Fruit fly (Drosophila melanogaster) whole organism, embryonic: ENCODE data around the gene CLS.

Experiments used
- Aef1 ChIP-seq: fragments of 200-800 bp; sonication (Bioruptor generic); IDR thresholded peaks from 3 replicates; pipeline ENCODE4 v1.3.6; 2022; ENCODE audit warnings: missing biosample characterization, missing genetic modification characterization
- CG10267 ChIP-seq: fragments of 200-800 bp; sonication (Bioruptor generic); optimal IDR thresholded peaks from 2 replicates; lab custom pipeline; 2018; ENCODE audit warnings: missing biosample characterization, mild to moderate bottlenecking, missing genetic modification characterization, moderate library complexity
- CG10366 ChIP-seq: fragments of 200-800 bp; sonication (Bioruptor generic); IDR thresholded peaks from 2 replicates; pipeline ENCODE4 v1.3.6; 2022; ENCODE audit warnings: missing biosample characterization, missing genetic modification characterization
- CG10654 ChIP-seq: fragments of 200-800 bp; sonication (Bioruptor generic); optimal IDR thresholded peaks from 2 replicates; lab custom pipeline; 2016; ENCODE audit warnings: missing biosample characterization, missing genetic modification characterization
- CG13775 ChIP-seq: fragments of 200-800 bp; sonication (Bioruptor generic); optimal IDR thresholded peaks from 3 replicates; lab custom pipeline; 2017; ENCODE audit warnings: missing biosample characterization, mild to moderate bottlenecking, missing genetic modification characterization
- CG15479 ChIP-seq: fragments of 200-800 bp; sonication (Bioruptor generic); optimal IDR thresholded peaks from 3 replicates; lab custom pipeline; 2019; ENCODE audit warnings: missing biosample characterization, mild to moderate bottlenecking, missing genetic modification characterization, moderate library complexity
- CG1602 ChIP-seq: fragments of 200-800 bp; sonication (Bioruptor generic); optimal IDR thresholded peaks from 3 replicates; lab custom pipeline; 2016; ENCODE audit warnings: missing biosample characterization, missing genetic modification characterization
- CG17186 ChIP-seq: fragments of 200-800 bp; sonication (Bioruptor generic); optimal IDR thresholded peaks from 3 replicates; lab custom pipeline; 2017; ENCODE audit warnings: missing biosample characterization, missing genetic modification reagents, missing genetic modification characterization
- CG17328 ChIP-seq: fragments of 200-800 bp; sonication (Bioruptor generic); IDR thresholded peaks from 2 replicates; pipeline ENCODE4 v1.3.6; 2022; ENCODE audit warnings: missing biosample characterization, missing genetic modification characterization
- CG17829 ChIP-seq: fragments of 200-800 bp; optimal IDR thresholded peaks from 2 replicates; lab custom pipeline; 2019; ENCODE audit warnings: missing biosample characterization, mild to moderate bottlenecking, missing genetic modification characterization, moderate library complexity
- CG30403 ChIP-seq: fragments of 200-800 bp; sonication (Bioruptor generic); optimal IDR thresholded peaks from 3 replicates; lab custom pipeline; 2016; ENCODE audit warnings: missing biosample characterization, missing genetic modification characterization
- CG31441 ChIP-seq: fragments of 200-800 bp; sonication (Bioruptor generic); IDR thresholded peaks from 2 replicates; pipeline ENCODE4 v1.3.6; 2022; ENCODE audit warnings: missing biosample characterization, missing genetic modification characterization
- CG33557 ChIP-seq: fragments of 200-800 bp; sonication (Bioruptor generic); optimal IDR thresholded peaks from 2 replicates; lab custom pipeline; 2019; ENCODE audit warnings: missing biosample characterization, mild to moderate bottlenecking, missing genetic modification characterization, moderate library complexity
- CG6272 ChIP-seq: fragments of 200-800 bp; sonication (Bioruptor generic); IDR thresholded peaks from 2 replicates; pipeline ENCODE4 v1.3.6; 2022; ENCODE audit warnings: missing biosample characterization, missing genetic modification characterization
- CG7357 ChIP-seq: fragments of 200-800 bp; sonication (Bioruptor generic); IDR thresholded peaks from 3 replicates; pipeline ENCODE4 v1.3.6; 2022; ENCODE audit warnings: missing biosample characterization, missing genetic modification characterization
- CG7556 ChIP-seq: fragments of 200-800 bp; sonication (Bioruptor generic); optimal IDR thresholded peaks from 2 replicates; lab custom pipeline; 2017; ENCODE audit warnings: missing biosample characterization, mild to moderate bottlenecking, missing genetic modification characterization
- D ChIP-seq, 2 experiments: fragments of 200-800 bp in 1 of 2; fragments of >200 bp in 1 of 2; sonication (Bioruptor generic) in 1 of 2; optimal IDR thresholded peaks; 2 replicates in 1 of 2; 3 replicates in 1 of 2; lab custom pipeline; 2017; ENCODE audit warnings: mild to moderate bottlenecking in 1 of 2, missing biosample characterization in 1 of 2, missing genetic modification characterization in 1 of 2, missing genetic modification reagents in 1 of 2
- D19B ChIP-seq: fragments of 200-800 bp; sonication (Bioruptor generic); optimal IDR thresholded peaks from 2 replicates; lab custom pipeline; 2017; ENCODE audit warnings: missing biosample characterization, mild to moderate bottlenecking, missing genetic modification characterization
- Deaf1 ChIP-seq: fragments of 200-800 bp; optimal IDR thresholded peaks from 3 replicates; lab custom pipeline; 2019; ENCODE audit warnings: missing biosample characterization, mild to moderate bottlenecking, missing genetic modification characterization, moderate library complexity
- Drgx ChIP-seq: fragments of 200-800 bp; sonication (Bioruptor generic); IDR thresholded peaks from 2 replicates; pipeline ENCODE4 v1.3.6; 2022; ENCODE audit warnings: missing biosample characterization, missing genetic modification characterization
- Hand ChIP-seq: fragments of 200-800 bp; sonication (Bioruptor generic); optimal IDR thresholded peaks from 2 replicates; lab custom pipeline; 2017; ENCODE audit warnings: mild to moderate bottlenecking, missing biosample characterization, missing genetic modification reagents, missing genetic modification characterization
- Hey ChIP-seq: fragments of 200-800 bp; sonication (Bioruptor generic); optimal IDR thresholded peaks from 3 replicates; lab custom pipeline; 2018; ENCODE audit warnings: missing biosample characterization, mild to moderate bottlenecking, missing genetic modification characterization
- Jarid2 ChIP-seq: fragments of 200-800 bp; sonication (Bioruptor generic); optimal IDR thresholded peaks from 3 replicates; lab custom pipeline; 2017; ENCODE audit warnings: mild to moderate bottlenecking, missing biosample characterization, missing genetic modification reagents, missing genetic modification characterization
- Med ChIP-seq: fragments of 200-800 bp; sonication (Bioruptor generic); peaks from one replicate; lab custom pipeline; 2016; ENCODE audit warnings: missing biosample characterization, missing genetic modification characterization, mild to moderate bottlenecking, inconsistent platforms, moderate library complexity
- Oli ChIP-seq: fragments of 200-800 bp; sonication (Bioruptor generic); optimal IDR thresholded peaks from 2 replicates; lab custom pipeline; 2018; ENCODE audit warnings: missing biosample characterization, mild to moderate bottlenecking, missing genetic modification characterization, moderate library complexity
- Pdp1 ChIP-seq, 2 experiments: fragments of 200-800 bp; sonication (Bioruptor generic); optimal IDR thresholded peaks; 3 replicates each; lab custom pipeline; 2016; ENCODE audit warnings: missing biosample characterization in 2 of 2, missing genetic modification characterization in 2 of 2, mild to moderate bottlenecking in 1 of 2, moderate library complexity in 1 of 2
- Sox100B ChIP-seq: fragments of 200-800 bp; sonication (Bioruptor generic); optimal IDR thresholded peaks from 3 replicates; lab custom pipeline; 2018; ENCODE audit warnings: missing biosample characterization, mild to moderate bottlenecking, missing genetic modification characterization
- Ssrp ChIP-seq: fragments of 200-800 bp; sonication (Bioruptor generic); optimal IDR thresholded peaks from 2 replicates; lab custom pipeline; 2018; ENCODE audit warnings: missing biosample characterization, mild to moderate bottlenecking, missing genetic modification characterization, moderate library complexity
- Usf ChIP-seq: fragments of 200-800 bp; sonication (Bioruptor generic); optimal IDR thresholded peaks from 2 replicates; lab custom pipeline; 2017; ENCODE audit warnings: missing genotype, missing biosample characterization, missing genetic modification characterization
- Vsx1 ChIP-seq: fragments of 200-800 bp; sonication (Bioruptor generic); optimal IDR thresholded peaks from 2 replicates; lab custom pipeline; 2017; ENCODE audit warnings: missing biosample characterization, mild to moderate bottlenecking, missing genetic modification characterization, missing genetic modification reagents
- Xrp1 ChIP-seq: fragments of 200-800 bp; sonication (Bioruptor generic); IDR thresholded peaks from 2 replicates; pipeline ENCODE4 v1.3.6; 2022; ENCODE audit warnings: missing biosample characterization, missing genetic modification characterization
- crol ChIP-seq: fragments of 200-800 bp; sonication (Bioruptor generic); IDR thresholded peaks from 2 replicates; pipeline ENCODE4 v1.3.6; 2022; ENCODE audit warnings: missing biosample characterization, missing genetic modification characterization
- dysf ChIP-seq: fragments of 200-800 bp; sonication (Bioruptor generic); IDR thresholded peaks from 3 replicates; pipeline ENCODE4 v1.3.6; 2022; ENCODE audit warnings: missing biosample characterization, missing genetic modification characterization
- ewg ChIP-seq: fragments of 200-800 bp; sonication (Bioruptor generic); optimal IDR thresholded peaks from 3 replicates; lab custom pipeline; 2017; ENCODE audit warnings: mild to moderate bottlenecking, missing biosample characterization, missing genetic modification reagents, missing genetic modification characterization
- gsb-n ChIP-seq: fragments of 200-800 bp; sonication (Bioruptor generic); optimal IDR thresholded peaks from 3 replicates; lab custom pipeline; 2018; ENCODE audit warnings: missing biosample characterization, mild to moderate bottlenecking, missing genetic modification characterization
- hb ChIP-seq: fragments of 200-800 bp; sonication (Bioruptor generic); IDR thresholded peaks from 3 replicates; pipeline ENCODE4 v1.3.6; 2022; ENCODE audit warnings: missing biosample characterization, missing genetic modification characterization; ENCODE audit not compliant: partially characterized antibody
- kah ChIP-seq: fragments of 200-800 bp; sonication (Bioruptor generic); optimal IDR thresholded peaks from 2 replicates; lab custom pipeline; 2018; ENCODE audit warnings: missing biosample characterization, mild to moderate bottlenecking, missing genetic modification characterization
- mam ChIP-seq: fragments of 200-800 bp; sonication (Bioruptor generic); optimal IDR thresholded peaks from 3 replicates; lab custom pipeline; 2016; ENCODE audit warnings: missing biosample characterization, missing genetic modification characterization
- onecut ChIP-seq: fragments of 200-800 bp; sonication (Bioruptor generic); IDR thresholded peaks from 2 replicates; pipeline ENCODE4 v1.3.6; 2022; ENCODE audit warnings: missing biosample characterization, missing genetic modification characterization
- pnt ChIP-seq: fragments of 200-800 bp; sonication (Bioruptor generic); optimal IDR thresholded peaks from 3 replicates; lab custom pipeline; 2016; ENCODE audit warnings: missing biosample characterization, missing genetic modification characterization
- pros ChIP-seq: fragments of 200-800 bp; sonication (Bioruptor generic); optimal IDR thresholded peaks from 3 replicates; lab custom pipeline; 2019; ENCODE audit warnings: missing biosample characterization, mild to moderate bottlenecking, missing genetic modification characterization, moderate library complexity
- repo ChIP-seq: fragments of 200-800 bp; sonication (Bioruptor generic); optimal IDR thresholded peaks from 2 replicates; lab custom pipeline; 2016; ENCODE audit warnings: missing biosample characterization, missing genetic modification characterization
- rib ChIP-seq: fragments of 200-800 bp; sonication (Bioruptor generic); IDR thresholded peaks from 2 replicates; pipeline ENCODE4 v1.3.6; 2022; ENCODE audit warnings: missing biosample characterization, missing genetic modification characterization
- slou ChIP-seq: fragments of 200-800 bp; sonication (Bioruptor generic); optimal IDR thresholded peaks from 3 replicates; lab custom pipeline; 2016; ENCODE audit warnings: missing biosample characterization, missing genetic modification characterization
- sob ChIP-seq: fragments of 200-800 bp; sonication (Bioruptor generic); IDR thresholded peaks from 2 replicates; pipeline ENCODE4 v1.3.6; 2022; ENCODE audit warnings: missing biosample characterization, missing genetic modification characterization
- tna ChIP-seq: fragments of 200-800 bp; sonication (Bioruptor generic); IDR thresholded peaks from 2 replicates; pipeline ENCODE4 v1.3.6; 2022; ENCODE audit warnings: missing biosample characterization, missing genetic modification characterization; ENCODE audit not compliant: partially characterized antibody
- tup ChIP-seq: fragments of 200-800 bp; sonication (Bioruptor generic); optimal IDR thresholded peaks from 2 replicates; lab custom pipeline; 2016; ENCODE audit warnings: missing biosample characterization, mild to moderate bottlenecking, missing genetic modification characterization, moderate library complexity
- wdn ChIP-seq: fragments of 200-800 bp; sonication (Bioruptor generic); IDR thresholded peaks from 2 replicates; pipeline ENCODE4 v1.3.6; 2022; ENCODE audit warnings: missing biosample characterization, missing genetic modification characterization

Gene CLS

dm6 chr3R:25637294-25638174, 49.6 kb downstream of the CLS start, which contains the start of gene jigr1 (continued):
- TF ChIP-seq dysf (GFP tag; lab: Robert Waterston, UW) (peak; percentile 8; the same call in 1 of the 3 replicates), tna (GFP tag; lab: Robert Waterston, UW) (no peak), CG17186 (no peak), pnt (GFP tag; lab: Kevin White, UChicago) (peak; percentile 5), CG10654 (no peak), D (optimal IDR thresholded peaks at IDR 0.05; lab: Kevin White, UChicago) (no peak), D (GFP tag; optimal IDR thresholded peaks at IDR 0.05; lab: Kevin White, UChicago) (peak; percentile 48), CG13775 (peak; percentile 60), Sox100B (GFP tag; lab: Kevin White, UChicago) (peak; percentile 1), Vsx1 (GFP tag; lab: Kevin White, UChicago) (no peak), Drgx (GFP tag; lab: Robert Waterston, UW) (no peak), CG15479 (GFP tag; lab: Kevin White, UChicago) (peak; percentile 67), CG33557 (GFP tag; lab: Kevin White, UChicago) (peak; percentile 63), onecut (0 out of 2 replicates have a peak, but pooled peaks have one; percentile 17), CG17328 (GFP tag; lab: Robert Waterston, UW) (peak; percentile 49; the same call in 1 of the 2 replicates), CG7556 (GFP tag; lab: Kevin White, UChicago) (peak; percentile 46), Pdp1 (GFP tag; optimal IDR thresholded peaks at IDR 0.05; lab: Kevin White, UChicago) (peak; percentile 15 to 17), Med (GFP tag; lab: Kevin White, UChicago) (peak; percentile 69), crol (GFP tag; lab: Robert Waterston, UW) (no peak), CG6272 (GFP tag; lab: Robert Waterston, UW) (no peak), Oli (tag; lab: Kevin White, UChicago) (peak; percentile 42), tup (no peak), CG1602 (GFP tag; lab: Kevin White, UChicago) (peak; percentile 47), D19B (GFP tag; lab: Kevin White, UChicago) (peak; percentile 91), CG30403 (GFP tag; lab: Kevin White, UChicago) (peak; percentile 24), ewg (GFP tag; lab: Kevin White, UChicago) (peak; percentile 1), pros (peak; percentile 97), CG7357 (GFP tag; lab: Robert Waterston, UW) (no peak), sob (0 out of 2 replicates have a peak, but pooled peaks have one; percentile 30), CG10366 (GFP tag; lab: Robert Waterston, UW) (no peak), Jarid2 (peak; percentile 34), Hey (tag; lab: Kevin White, UChicago) (no peak), mam (GFP tag; lab: Kevin White, UChicago) (no peak), rib (GFP tag; lab: Robert Waterston, UW) (no peak), Aef1 (GFP tag; lab: Robert Waterston, UW) (no peak), kah (GFP tag; lab: Kevin White, UChicago) (no peak), slou (no peak), Xrp1 (GFP tag; lab: Robert Waterston, UW) (peak; percentile 78), CG17829 (tag; lab: Kevin White, UChicago) (peak; percentile 83), hb (GFP tag; lab: Robert Waterston, UW) (no peak), Deaf1 (peak; percentile 0), CG10267 (tag; lab: Kevin White, UChicago) (peak; percentile 78), repo (GFP tag; lab: Kevin White, UChicago) (no peak), wdn (GFP tag; lab: Robert Waterston, UW) (no peak), Ssrp (tag; lab: Kevin White, UChicago) (peak; percentile 22), Hand (GFP tag; lab: Kevin White, UChicago) (no peak), gsb-n (peak; percentile 33), CG31441 (GFP tag; lab: Robert Waterston, UW) (peak; percentile 54), Usf (peak; percentile 8)
